Fruit fly (Drosophila melanogaster) whole organism, wandering third instar larva: ENCODE results near the gene CG8173.

ENCODE experiments used
- Abd-B ChIP-seq: fragments of >200 bp; optimal IDR thresholded peaks from 2 replicates; lab custom pipeline; 2017; ENCODE audit warnings: missing biosample characterization, missing genetic modification characterization
- CG32264 ChIP-seq: fragments of 200-800 bp; sonication (Bioruptor generic); optimal IDR thresholded peaks from 2 replicates; lab custom pipeline; 2016; ENCODE audit warnings: missing biosample characterization, missing genetic modification characterization
- CG9705 ChIP-seq: fragments of 200-800 bp; sonication (Bioruptor generic); optimal IDR thresholded peaks from 2 replicates; lab custom pipeline; 2018; ENCODE audit warnings: missing biosample characterization, mild to moderate bottlenecking, missing genetic modification characterization
- CrebA ChIP-seq: fragments of 200-800 bp; sonication (Bioruptor generic); optimal IDR thresholded peaks from 2 replicates; lab custom pipeline; 2016; ENCODE audit warnings: missing biosample characterization, mild to moderate bottlenecking, missing genetic modification characterization, borderline replicate concordance
- Dfd ChIP-seq: fragments of >200 bp; optimal IDR thresholded peaks from 2 replicates; lab custom pipeline; 2017; ENCODE audit warnings: missing biosample characterization, missing genetic modification characterization
- Dif ChIP-seq: fragments of 200-275, 200-300 bp; sonication (Bioruptor generic); optimal IDR thresholded peaks from 2 replicates; lab custom pipeline; 2018; ENCODE audit warnings: missing biosample characterization, missing genetic modification characterization; ENCODE audit not compliant: partially characterized antibody
- GATAd ChIP-seq: sonication (Bioruptor generic); optimal IDR thresholded peaks from 2 replicates; lab custom pipeline; 2016; ENCODE audit warnings: missing biosample characterization, missing genetic modification characterization
- HLH106 ChIP-seq: fragments of 200-800 bp; optimal IDR thresholded peaks from 3 replicates; lab custom pipeline; 2019; ENCODE audit warnings: missing biosample characterization, mild to moderate bottlenecking, missing genetic modification characterization, moderate library complexity
- Hnf4 ChIP-seq: fragments of 200-800 bp; sonication (Bioruptor generic); optimal IDR thresholded peaks from 2 replicates; lab custom pipeline; 2016; ENCODE audit warnings: missing biosample characterization, mild to moderate bottlenecking, missing genetic modification characterization
- Hr78 ChIP-seq: fragments of >200 bp; optimal IDR thresholded peaks from 2 replicates; lab custom pipeline; 2017; ENCODE audit warnings: missing biosample characterization, missing genetic modification characterization
- Hr83 ChIP-seq: fragments of 200-300 bp; sonication (Bioruptor generic); optimal IDR thresholded peaks from 2 replicates; lab custom pipeline; 2016; ENCODE audit warnings: missing biosample characterization, mild to moderate bottlenecking, missing genetic modification characterization, moderate library complexity; ENCODE audit not compliant: poor library complexity, severe bottlenecking
- Jra ChIP-seq: sonication (Bioruptor generic); optimal IDR thresholded peaks from 2 replicates; lab custom pipeline; 2016; ENCODE audit warnings: missing biosample characterization, missing genetic modification characterization
- Mio ChIP-seq: sonication (Bioruptor generic); optimal IDR thresholded peaks from 2 replicates; lab custom pipeline; 2016; ENCODE audit warnings: missing biosample characterization, missing genetic modification characterization
- Myc ChIP-seq: fragments of >200 bp; optimal IDR thresholded peaks from 2 replicates; lab custom pipeline; 2017
- N ChIP-seq: fragments of >200 bp; optimal IDR thresholded peaks from 2 replicates; lab custom pipeline; 2018; ENCODE audit warnings: missing biosample characterization, missing external identifiers, missing genetic modification characterization
- OdsH ChIP-seq: fragments of 200-800 bp; sonication (Bioruptor generic); optimal IDR thresholded peaks from 2 replicates; lab custom pipeline; 2016; ENCODE audit warnings: missing biosample characterization, mild to moderate bottlenecking, missing genetic modification characterization
- Rel ChIP-seq, 2 experiments: fragments of 200-800 bp; sonication (Bioruptor generic) in 1 of 2; optimal IDR thresholded peaks; 2 replicates in 1 of 2; 3 replicates in 1 of 2; lab custom pipeline; 2016 to 2019; ENCODE audit warnings: mild to moderate bottlenecking in 2 of 2, missing biosample characterization in 2 of 2, missing genetic modification characterization in 2 of 2, moderate library complexity in 1 of 2
- Sp1 ChIP-seq: fragments of 200-800 bp; sonication (Bioruptor generic); optimal IDR thresholded peaks from 3 replicates; lab custom pipeline; 2019; ENCODE audit warnings: missing biosample characterization, mild to moderate bottlenecking, missing genetic modification characterization, moderate library complexity
- Vsx2 ChIP-seq: fragments of 200-300, 225-300 bp; sonication (Bioruptor generic); optimal IDR thresholded peaks from 2 replicates; lab custom pipeline; 2018; ENCODE audit warnings: missing biosample characterization, missing genetic modification characterization; ENCODE audit not compliant: partially characterized antibody
- br ChIP-seq: fragments of 200-800 bp; sonication (Bioruptor generic); optimal IDR thresholded peaks from 2 replicates; lab custom pipeline; 2016; ENCODE audit warnings: missing biosample characterization, missing genetic modification characterization
- brk ChIP-seq: fragments of 200-800 bp; sonication (Bioruptor generic); optimal IDR thresholded peaks from 2 replicates; lab custom pipeline; 2016; ENCODE audit warnings: missing biosample characterization, mild to moderate bottlenecking, missing genetic modification characterization
- dl ChIP-seq, 2 experiments: fragments of 175-275, 200-275 bp in 1 of 2; fragments of 200-275 bp in 1 of 2; sonication (Bioruptor generic); optimal IDR thresholded peaks; lab custom pipeline; 2018; ENCODE audit warnings: mild to moderate bottlenecking in 2 of 2, missing biosample characterization in 2 of 2, missing genetic modification characterization in 2 of 2, moderate library complexity in 2 of 2; ENCODE audit not compliant: partially characterized antibody in 2 of 2, insufficient read depth in 1 of 2
- dmrt93B ChIP-seq: fragments of 200-800 bp; sonication (Bioruptor generic); optimal IDR thresholded peaks from 2 replicates; lab custom pipeline; 2018; ENCODE audit warnings: missing biosample characterization, mild to moderate bottlenecking, missing genetic modification characterization
- dsf ChIP-seq: sonication (Bioruptor generic); optimal IDR thresholded peaks from 2 replicates; lab custom pipeline; 2016; ENCODE audit warnings: missing biosample characterization, missing genetic modification characterization, borderline replicate concordance
- ey ChIP-seq: fragments of 200-800 bp; sonication (Bioruptor generic); optimal IDR thresholded peaks from 2 replicates; lab custom pipeline; 2016; ENCODE audit warnings: missing biosample characterization, missing genetic modification characterization
- foxo ChIP-seq, 2 experiments: fragments of 200-800 bp; sonication (Bioruptor generic); optimal IDR thresholded peaks; 2 replicates in 1 of 2; 3 replicates in 1 of 2; lab custom pipeline; 2016 to 2017; ENCODE audit warnings: missing biosample characterization in 2 of 2, missing genetic modification characterization in 2 of 2
- fru ChIP-seq: fragments of 200-800 bp; sonication (Bioruptor generic); optimal IDR thresholded peaks from 3 replicates; lab custom pipeline; 2016; ENCODE audit warnings: missing biosample characterization, mild to moderate bottlenecking, missing genetic modification characterization
- h ChIP-seq: fragments of 200-800 bp; sonication (Bioruptor generic); optimal IDR thresholded peaks from 3 replicates; lab custom pipeline; 2016; ENCODE audit warnings: missing biosample characterization, mild to moderate bottlenecking, missing genetic modification characterization
- jim ChIP-seq: fragments of 175-275, 200-325 bp; sonication (Bioruptor generic); optimal IDR thresholded peaks from 2 replicates; lab custom pipeline; 2016; ENCODE audit warnings: missing biosample characterization, mild to moderate bottlenecking, missing genetic modification characterization
- lola ChIP-seq: fragments of >200 bp; optimal IDR thresholded peaks from 2 replicates; lab custom pipeline; 2017; ENCODE audit warnings: missing biosample characterization, missing genetic modification characterization
- pan ChIP-seq: fragments of >200 bp; optimal IDR thresholded peaks from 2 replicates; lab custom pipeline; 2017
- psq ChIP-seq: fragments of 200-800 bp; sonication (Bioruptor generic); optimal IDR thresholded peaks from 3 replicates; lab custom pipeline; 2017; ENCODE audit warnings: missing biosample characterization, mild to moderate bottlenecking, missing genetic modification characterization, moderate library complexity
- rgr ChIP-seq: fragments of 200-800 bp; sonication (Bioruptor generic); optimal IDR thresholded peaks from 3 replicates; lab custom pipeline; 2016; ENCODE audit warnings: missing biosample characterization, mild to moderate bottlenecking, missing genetic modification characterization
- sage ChIP-seq: fragments of 200-800 bp; sonication (Bioruptor generic); optimal IDR thresholded peaks from 2 replicates; lab custom pipeline; 2016; ENCODE audit warnings: missing biosample characterization, mild to moderate bottlenecking, missing genetic modification characterization
- sv ChIP-seq: fragments of 200-800 bp; sonication (Bioruptor generic); optimal IDR thresholded peaks from 3 replicates; lab custom pipeline; 2016; ENCODE audit warnings: missing biosample characterization, missing genetic modification characterization
- tai ChIP-seq: sonication (Bioruptor generic); optimal IDR thresholded peaks from 2 replicates; lab custom pipeline; 2016; ENCODE audit warnings: missing biosample characterization, missing genetic modification characterization
- usp ChIP-seq: fragments of >200 bp; optimal IDR thresholded peaks from 2 replicates; lab custom pipeline; 2017; ENCODE audit warnings: missing biosample characterization, missing genetic modification characterization
- woc ChIP-seq: sonication (Bioruptor generic); optimal IDR thresholded peaks from 2 replicates; lab custom pipeline; 2016; ENCODE audit warnings: missing biosample characterization, mild to moderate bottlenecking, missing genetic modification characterization

The CG8173 gene

dm6 chrX:17683506-17683858 lies 26.0 kb downstream of the CG8173 start:
- TF ChIP-seq foxo (GFP tag; optimal IDR thresholded peaks at IDR 0.05; lab: Kevin White, UChicago) (no peak), Myc (lab: Kevin White, UChicago) (peak; percentile 46), woc (GFP tag; lab: Kevin White, UChicago) (peak; percentile 58), tai (GFP tag; lab: Kevin White, UChicago) (no peak), psq (GFP tag; lab: Kevin White, UChicago) (peak; percentile 36), br (GFP tag; lab: Kevin White, UChicago) (no peak)

dm6 chrX:17682745-17683505 lies 26.5 kb downstream of the CG8173 start:
- TF ChIP-seq Rel (GFP tag; optimal IDR thresholded peaks at IDR 0.05; lab: Kevin White, UChicago) (peak; percentile 63), Rel (tag; optimal IDR thresholded peaks at IDR 0.05; lab: Kevin White, UChicago) (peak; percentile 50), N (no peak), Hr83 (GFP tag; lab: Kevin White, UChicago) (no peak), sv (GFP tag; lab: Kevin White, UChicago) (peak; percentile 67), Mio (GFP tag; lab: Kevin White, UChicago) (no peak), fru (GFP tag; lab: Kevin White, UChicago) (peak; percentile 92), brk (GFP tag; lab: Kevin White, UChicago) (peak; percentile 52), ey (peak; percentile 89), GATAd (GFP tag; lab: Kevin White, UChicago) (no peak), rgr (GFP tag; lab: Kevin White, UChicago) (peak; percentile 86), dsf (GFP tag; lab: Kevin White, UChicago) (no peak), foxo (GFP tag; optimal IDR thresholded peaks at IDR 0.05; lab: Kevin White, UChicago) (peak in 1 of 2 experiments; percentile 93), Myc (lab: Kevin White, UChicago) (no peak), Hr78 (GFP tag; lab: Kevin White, UChicago) (no peak), tai (GFP tag; lab: Kevin White, UChicago) (peak; percentile 35), Abd-B (GFP tag; lab: Kevin White, UChicago) (no peak), Vsx2 (peak; percentile 12), CG32264 (peak; percentile 32), CrebA (GFP tag; lab: Kevin White, UChicago) (peak; percentile 86), dmrt93B (GFP tag; lab: Kevin White, UChicago) (peak; percentile 81), lola (GFP tag; lab: Kevin White, UChicago) (no peak), Dfd (GFP tag; lab: Kevin White, UChicago) (no peak), usp (no peak), sage (GFP tag; lab: Kevin White, UChicago) (peak; percentile 94), CG9705 (GFP tag; lab: Kevin White, UChicago) (peak; percentile 67), Hnf4 (GFP tag; lab: Kevin White, UChicago) (peak; percentile 76), woc (GFP tag; lab: Kevin White, UChicago) (peak; percentile 95), OdsH (GFP tag; lab: Kevin White, UChicago) (peak; percentile 86), Jra (GFP tag; lab: Kevin White, UChicago) (peak; percentile 44), dl (GFP tag; optimal IDR thresholded peaks at IDR 0.05; lab: Kevin White, UChicago; ENCODE audit: insufficient read depth in 1 of 2, partially characterized antibody in 2 of 2) (no peak), HLH106 (peak; percentile 85), pan (lab: Kevin White, UChicago) (no peak), br (GFP tag; lab: Kevin White, UChicago) (peak; percentile 86), Dif (GFP tag; lab: Kevin White, UChicago) (no peak), Sp1 (GFP tag; lab: Kevin White, UChicago) (peak; percentile 84), jim (GFP tag; lab: Kevin White, UChicago) (peak; percentile 46), h (peak; percentile 95), psq (GFP tag; lab: Kevin White, UChicago) (peak; percentile 78)
